Fruit fly (Drosophila melanogaster): ENCODE results near the gene CG5280.

dm6 chr3L:8949823-8950222 lies 40.2 kb downstream of the CG5280 start:
- TF ChIP-seq CG14711 (tag; optimal IDR thresholded peaks at IDR 0.05) (no peak), toe (GFP tag; optimal IDR thresholded peaks at IDR 0.05) (no peak), ovo (GFP tag; optimal IDR thresholded peaks at IDR 0.05) (no peak), CG12768 (GFP tag; optimal IDR thresholded peaks at IDR 0.05) (no peak), cnc (optimal IDR thresholded peaks at IDR 0.05) (no peak)
